Fruit fly (Drosophila melanogaster) Kc167 (cell line): ENCODE measurements around the gene CG14042.

Experiments used
- Myc ChIP-seq: fragments of >200 bp; optimal IDR thresholded peaks from 2 replicates; lab custom pipeline; 2017; ENCODE audit warnings: missing external identifiers
- Sin3A ChIP-seq: fragments of >200 bp; optimal IDR thresholded peaks from 2 replicates; lab custom pipeline; 2018; ENCODE audit warnings: missing external identifiers
- h ChIP-seq: fragments of >200 bp; optimal IDR thresholded peaks from 3 replicates; lab custom pipeline; 2018; ENCODE audit warnings: missing external identifiers
- insv ChIP-seq: fragments of >200 bp; optimal IDR thresholded peaks from 3 replicates; lab custom pipeline; 2018; ENCODE audit warnings: missing external identifiers
- psq ChIP-seq: fragments of >200 bp; optimal IDR thresholded peaks from 2 replicates; lab custom pipeline; 2017; ENCODE audit warnings: missing external identifiers
- ttk ChIP-seq: sonication (Bioruptor generic); optimal IDR thresholded peaks from 2 replicates; lab custom pipeline; 2017; ENCODE audit warnings: missing external identifiers

Gene CG14042

dm6 chr2L:5059645-5060254 is 22.2 kb downstream of the CG14042 start, which contains the start of gene Rpn11:
Rpn11 (minus strand) TSS chr2L:5059790.
- TF ChIP-seq Myc (no peak), ttk (lab: Kevin White, UChicago) (no peak), h (lab: Kevin White, UChicago) (no peak), insv (no peak), psq (lab: Kevin White, UChicago) (no peak), Sin3A (lab: Kevin White, UChicago) (no peak)

- TF ChIP-seq ttk (lab: Kevin White, UChicago) (no peak), psq (lab: Kevin White, UChicago) (no peak), Myc (no peak), insv (no peak), Sin3A (lab: Kevin White, UChicago) (no peak), h (lab: Kevin White, UChicago) (no peak)
Observed at dm6 chr2L:5060515-5060914, 23.0 kb downstream of the CG14042 start, which contains the start of gene qtc. qtc (plus strand) TSS chr2L:5060815.

dm6 chr2L:5060952-5061478 is 23.5 kb downstream of the CG14042 start:
- TF ChIP-seq Myc (no peak), insv (no peak), Sin3A (lab: Kevin White, UChicago) (no peak), ttk (lab: Kevin White, UChicago) (no peak), h (lab: Kevin White, UChicago) (no peak), psq (lab: Kevin White, UChicago) (no peak)

- no peak for TF ChIP-seq psq (lab: Kevin White, UChicago)
- no peak for TF ChIP-seq h (lab: Kevin White, UChicago)
- TF ChIP-seq Myc, result no peak
- TF ChIP-seq Sin3A (lab: Kevin White, UChicago), result no peak
- no peak for TF ChIP-seq ttk (lab: Kevin White, UChicago)
- TF ChIP-seq insv, result no peak
Observed at dm6 chr2L:5062799-5063404, 25.4 kb downstream of the CG14042 start.

dm6 chr2L:5063936-5064335 is 26.4 kb downstream of the CG14042 start:
- TF ChIP-seq insv (no peak), h (lab: Kevin White, UChicago) (no peak), Myc (no peak), psq (lab: Kevin White, UChicago) (no peak), ttk (lab: Kevin White, UChicago) (no peak), Sin3A (lab: Kevin White, UChicago) (no peak)

dm6 chr2L:5070797-5071579 is 33.5 kb downstream of the CG14042 start, which contains the start of gene RpL37A:
RpL37A (plus strand) TSS chr2L:5070957.
- TF ChIP-seq Sin3A (lab: Kevin White, UChicago) (no peak), h (lab: Kevin White, UChicago) (no peak), psq (lab: Kevin White, UChicago) (no peak), insv (no peak), ttk (lab: Kevin White, UChicago) (no peak), Myc (no peak)

dm6 chr2L:5072357-5072756 is 34.8 kb downstream of the CG14042 start:
- no peak for TF ChIP-seq psq (lab: Kevin White, UChicago)
- no peak for TF ChIP-seq Sin3A (lab: Kevin White, UChicago)
- no peak for TF ChIP-seq Myc
- TF ChIP-seq insv, result no peak
- TF ChIP-seq ttk (lab: Kevin White, UChicago), result no peak
- TF ChIP-seq h (lab: Kevin White, UChicago), result no peak

- TF ChIP-seq ttk (lab: Kevin White, UChicago) (no peak), Myc (no peak), insv (no peak), psq (lab: Kevin White, UChicago) (no peak), Sin3A (lab: Kevin White, UChicago) (no peak)
Observed at dm6 chr2L:5079200-5079599, 41.7 kb downstream of the CG14042 start.

- no peak for TF ChIP-seq h (lab: Kevin White, UChicago)
Observed at dm6 chr2L:5080225-5080867, 42.8 kb downstream of the CG14042 start.

dm6 chr2L:5084586-5085257 is 47.2 kb downstream of the CG14042 start:
- no peak for TF ChIP-seq insv
- no peak for TF ChIP-seq psq (lab: Kevin White, UChicago)
- TF ChIP-seq h (lab: Kevin White, UChicago), result no peak
- TF ChIP-seq Myc, result no peak
- no peak for TF ChIP-seq Sin3A (lab: Kevin White, UChicago)
- TF ChIP-seq ttk (lab: Kevin White, UChicago), result no peak

- TF ChIP-seq psq (lab: Kevin White, UChicago) (no peak), Sin3A (lab: Kevin White, UChicago) (no peak), ttk (lab: Kevin White, UChicago) (no peak), h (lab: Kevin White, UChicago) (no peak), Myc (no peak), insv (no peak)
Observed at dm6 chr2L:5085561-5085960, 48.1 kb downstream of the CG14042 start.
